Worm (Caenorhabditis elegans) whole organism, young adult: ENCODE data around the gene stg-1.
A peak's percentile ranks its signal among the peaks of the same experiment; 100 is the strongest.

ENCODE experiments used
- C06A6.2 ChIP-seq: fragments of 200-800 bp; sonication (Bioruptor generic); conservative IDR thresholded peaks from 2 replicates; pipeline ENCODE4 v1.3.6; 2022; ENCODE audit warnings: missing genetic modification characterization, missing compliant biosample characterization
- F39B2.1 ChIP-seq: fragments of 200-800 bp; sonication (Bioruptor generic); IDR thresholded peaks from 2 replicates; pipeline ENCODE4 v1.3.6; 2022; ENCODE audit warnings: missing genetic modification reagents, missing genetic modification characterization, missing compliant biosample characterization
- F55B11.4 ChIP-seq: sonication (generic microtip); optimal IDR thresholded peaks from 2 replicates; lab custom pipeline; 2016; ENCODE audit warnings: missing compliant biosample characterization, missing genetic modification characterization, borderline replicate concordance; ENCODE audit not compliant: insufficient read depth
- K11D2.4 ChIP-seq: fragments of 200-800 bp; sonication (Bioruptor generic); IDR thresholded peaks from 2 replicates; pipeline ENCODE4 v1.3.6; 2022; ENCODE audit warnings: missing genetic modification reagents, missing genetic modification characterization, missing compliant biosample characterization
- Y53G8AR.9 ChIP-seq: fragments of 200-800 bp; sonication (Bioruptor generic); conservative IDR thresholded peaks from 2 replicates; pipeline ENCODE4 v1.3.6; 2022; ENCODE audit warnings: missing genetic modification reagents, missing genetic modification characterization, missing compliant biosample characterization
- Y79H2A.3 ChIP-seq: fragments of 200-800 bp; sonication (Bioruptor generic); conservative IDR thresholded peaks from 2 replicates; pipeline ENCODE4 v1.3.6; 2022; ENCODE audit warnings: missing genetic modification reagents, missing genetic modification characterization, missing compliant biosample characterization
- akir-1 ChIP-seq: fragments of 200-800 bp; sonication (Bioruptor generic); optimal IDR thresholded peaks from 2 replicates; lab custom pipeline; 2018; ENCODE audit warnings: mild to moderate bottlenecking, missing genetic modification characterization, moderate library complexity, missing compliant biosample characterization
- ama-1 ChIP-seq, 3 experiments: fragments of 150-350 bp in 1 of 3; sonication (generic microtip) in 2 of 3; optimal IDR thresholded peaks; 2 replicates each; lab custom pipeline; 2014 to 2018; ENCODE audit warnings: missing biosample characterization in 2 of 3, missing genetic modification characterization in 2 of 3, missing genetic modification reagents in 2 of 3
- atf-7 ChIP-seq: sonication (generic microtip); optimal IDR thresholded peaks from 2 replicates; lab custom pipeline; 2017; ENCODE audit warnings: mild to moderate bottlenecking, missing genetic modification characterization, missing compliant biosample characterization
- attf-5 ChIP-seq: fragments of 200-800 bp; sonication (Bioruptor generic); optimal IDR thresholded peaks from 2 replicates; lab custom pipeline; 2018; ENCODE audit warnings: mild to moderate bottlenecking, missing genetic modification characterization, missing compliant biosample characterization
- bed-1 ChIP-seq: fragments of 200-800 bp; sonication (Bioruptor generic); IDR thresholded peaks from 2 replicates; pipeline ENCODE4 v1.3.6; 2022; ENCODE audit warnings: missing genetic modification reagents, missing genetic modification characterization, missing compliant biosample characterization
- bed-2 ChIP-seq: fragments of 200-800 bp; sonication (Bioruptor generic); IDR thresholded peaks from 2 replicates; pipeline ENCODE4 v1.3.6; 2022; ENCODE audit warnings: missing genetic modification reagents, missing genetic modification characterization, missing compliant biosample characterization
- cebp-1 ChIP-seq, 2 experiments: fragments of 200-800 bp in 1 of 2; sonication (Bioruptor generic) in 1 of 2; sonication (generic microtip) in 1 of 2; IDR thresholded peaks in 1 of 2; optimal IDR thresholded peaks in 1 of 2; 2 replicates each; pipeline versions ENCODE4 v1.3.6 to Lab custom; 2017 to 2022; ENCODE audit warnings: missing compliant biosample characterization in 2 of 2, missing genetic modification characterization in 2 of 2, mild to moderate bottlenecking in 1 of 2, missing genetic modification reagents in 1 of 2, moderate library complexity in 1 of 2
- cebp-2 ChIP-seq: fragments of 200-800 bp; sonication (Bioruptor generic); IDR thresholded peaks from 2 replicates; pipeline ENCODE4 v1.3.6; 2022; ENCODE audit warnings: missing genetic modification characterization, missing compliant biosample characterization
- ceh-100 ChIP-seq: fragments of 200-800 bp; sonication (Bioruptor generic); IDR thresholded peaks from 2 replicates; pipeline ENCODE4 v1.3.6; 2022; ENCODE audit warnings: missing genetic modification reagents, missing genetic modification characterization, missing compliant biosample characterization
- ceh-40 ChIP-seq: fragments of 200-800 bp; sonication (Bioruptor generic); IDR thresholded peaks from 2 replicates; pipeline ENCODE4 v1.3.6; 2022; ENCODE audit warnings: missing genetic modification characterization, missing compliant biosample characterization
- ceh-58 ChIP-seq: fragments of 200-800 bp; sonication (Bioruptor generic); IDR thresholded peaks from 2 replicates; pipeline ENCODE4 v1.3.6; 2022; ENCODE audit warnings: missing genetic modification characterization, missing compliant biosample characterization
- chd-7 ChIP-seq: sonication (generic microtip); optimal IDR thresholded peaks from 2 replicates; lab custom pipeline; 2016; ENCODE audit warnings: mild to moderate bottlenecking, missing genetic modification characterization, moderate library complexity, missing compliant biosample characterization
- dpl-1 ChIP-seq: fragments of 150-350 bp; optimal IDR thresholded peaks from 2 replicates; lab custom pipeline; 2014; ENCODE audit warnings: missing biosample characterization, missing genetic modification reagents, missing genetic modification characterization
- efl-1 ChIP-seq: fragments of 150-350 bp; optimal IDR thresholded peaks from 2 replicates; lab custom pipeline; 2014; ENCODE audit warnings: missing biosample characterization, missing genetic modification reagents, missing genetic modification characterization
- egl-18 ChIP-seq: fragments of 200-800 bp; sonication (Bioruptor generic); IDR thresholded peaks from 2 replicates; pipeline ENCODE4 v1.3.6; 2022; ENCODE audit warnings: missing genetic modification reagents, missing genetic modification characterization, missing compliant biosample characterization
- ets-4 ChIP-seq: fragments of 200-800 bp; sonication (Bioruptor generic); optimal IDR thresholded peaks from 2 replicates; lab custom pipeline; 2018; ENCODE audit warnings: mild to moderate bottlenecking, missing genetic modification characterization, missing compliant biosample characterization
- him-1 ChIP-seq: sonication (generic microtip); optimal IDR thresholded peaks from 2 replicates; lab custom pipeline; 2016; ENCODE audit warnings: missing genotype, missing genetic modification reagents, missing genetic modification characterization, missing compliant biosample characterization
- hlh-12 ChIP-seq: sonication (generic microtip); optimal IDR thresholded peaks from 2 replicates; lab custom pipeline; 2016; ENCODE audit warnings: missing genetic modification characterization, missing compliant biosample characterization
- hlh-26 ChIP-seq: fragments of 200-800 bp; sonication (Bioruptor generic); conservative IDR thresholded peaks from 2 replicates; pipeline ENCODE4 v1.3.6; 2022; ENCODE audit warnings: missing genetic modification reagents, missing genetic modification characterization, missing compliant biosample characterization
- hmg-20 ChIP-seq: fragments of 200-800 bp; sonication (Bioruptor generic); IDR thresholded peaks from 2 replicates; pipeline ENCODE4 v1.3.6; 2022; ENCODE audit warnings: missing genetic modification reagents, missing genetic modification characterization, missing compliant biosample characterization
- hrde-1 ChIP-seq: sonication (generic microtip); optimal IDR thresholded peaks from 2 replicates; lab custom pipeline; 2016; ENCODE audit warnings: missing genetic modification characterization, mild to moderate bottlenecking, missing compliant biosample characterization, moderate library complexity, missing genotype, missing genetic modification reagents, borderline replicate concordance
- hsf-1 ChIP-seq: fragments of 200-800 bp; sonication (Bioruptor generic); IDR thresholded peaks from 2 replicates; pipeline ENCODE4 v1.3.6; 2022; ENCODE audit warnings: missing genetic modification reagents, missing genetic modification characterization, missing compliant biosample characterization
- lsl-1 ChIP-seq: fragments of 200-800 bp; sonication (Bioruptor generic); optimal IDR thresholded peaks from 2 replicates; lab custom pipeline; 2018; ENCODE audit warnings: mild to moderate bottlenecking, missing genetic modification characterization, moderate library complexity, missing compliant biosample characterization
- lsy-27 ChIP-seq: sonication (generic microtip); optimal IDR thresholded peaks from 2 replicates; lab custom pipeline; 2017; ENCODE audit warnings: missing genetic modification characterization, mild to moderate bottlenecking, missing compliant biosample characterization, antibody characterized with exemption, missing genotype, borderline replicate concordance; ENCODE audit not compliant: insufficient read depth
- mcd-1 ChIP-seq: fragments of 200-800 bp; sonication (Bioruptor generic); IDR thresholded peaks from 2 replicates; pipeline ENCODE4 v1.3.6; 2022; ENCODE audit warnings: missing genetic modification reagents, missing genetic modification characterization, missing compliant biosample characterization
- nfyb-1 ChIP-seq: fragments of 200-800 bp; sonication (Bioruptor generic); IDR thresholded peaks from 2 replicates; pipeline ENCODE4 v1.3.6; 2022; ENCODE audit warnings: missing genetic modification reagents, missing genetic modification characterization, missing compliant biosample characterization
- nhr-179 ChIP-seq: sonication (generic microtip); optimal IDR thresholded peaks from 2 replicates; lab custom pipeline; 2016; ENCODE audit warnings: mild to moderate bottlenecking, missing genetic modification characterization, missing compliant biosample characterization
- nhr-80 ChIP-seq: sonication (generic microtip); optimal IDR thresholded peaks from 2 replicates; lab custom pipeline; 2016; ENCODE audit warnings: missing genetic modification characterization, missing compliant biosample characterization
- repo-1 ChIP-seq: sonication (generic microtip); optimal IDR thresholded peaks from 2 replicates; lab custom pipeline; 2017; ENCODE audit warnings: mild to moderate bottlenecking, missing genetic modification characterization, missing compliant biosample characterization
- sdz-38 ChIP-seq: sonication (generic microtip); optimal IDR thresholded peaks from 2 replicates; lab custom pipeline; 2016; ENCODE audit warnings: missing genotype, missing genetic modification characterization, missing compliant biosample characterization
- sea-2 ChIP-seq: fragments of 200-800 bp; sonication (Bioruptor generic); IDR thresholded peaks from 2 replicates; pipeline ENCODE4 v1.3.6; 2022; ENCODE audit warnings: missing genetic modification characterization, missing compliant biosample characterization
- snpc-1.1 ChIP-seq: sonication (generic microtip); optimal IDR thresholded peaks from 2 replicates; lab custom pipeline; 2017; ENCODE audit warnings: missing genetic modification characterization, mild to moderate bottlenecking, missing compliant biosample characterization, antibody characterized with exemption, moderate library complexity, missing genotype, missing genetic modification reagents; ENCODE audit not compliant: insufficient read depth
- snpc-3.4 ChIP-seq: sonication (generic microtip); optimal IDR thresholded peaks from 2 replicates; lab custom pipeline; 2017; ENCODE audit warnings: missing genetic modification characterization, mild to moderate bottlenecking, missing compliant biosample characterization, antibody characterized with exemption, moderate library complexity, missing genotype, missing genetic modification reagents
- tbp1 ChIP-seq: fragments of 200-800 bp; sonication (Bioruptor generic); optimal IDR thresholded peaks from 2 replicates; lab custom pipeline; 2018; ENCODE audit warnings: mild to moderate bottlenecking, missing genetic modification characterization, missing compliant biosample characterization
- xnd-1 ChIP-seq: sonication (generic microtip); optimal IDR thresholded peaks from 2 replicates; lab custom pipeline; 2016; ENCODE audit warnings: missing genotype, missing genetic modification reagents, missing genetic modification characterization, missing compliant biosample characterization
- zim-3 ChIP-seq: sonication (generic microtip); optimal IDR thresholded peaks from 2 replicates; lab custom pipeline; 2017; ENCODE audit warnings: mild to moderate bottlenecking, missing genetic modification characterization, moderate library complexity, missing compliant biosample characterization
- ztf-22 ChIP-seq: fragments of 200-800 bp; sonication (Bioruptor generic); optimal IDR thresholded peaks from 2 replicates; lab custom pipeline; 2018; ENCODE audit warnings: mild to moderate bottlenecking, missing genetic modification characterization, moderate library complexity, missing compliant biosample characterization
- ztf-26 ChIP-seq: sonication (generic microtip); optimal IDR thresholded peaks from 2 replicates; lab custom pipeline; 2017; ENCODE audit warnings: missing genetic modification characterization, missing compliant biosample characterization
- ztf-3 ChIP-seq: fragments of 200-800 bp; sonication (Bioruptor generic); optimal IDR thresholded peaks from 2 replicates; lab custom pipeline; 2018; ENCODE audit warnings: mild to moderate bottlenecking, missing genetic modification characterization, missing compliant biosample characterization
- ztf-6 ChIP-seq: fragments of 200-800 bp; sonication (Bioruptor generic); IDR thresholded peaks from 2 replicates; pipeline ENCODE4 v1.3.6; 2022; ENCODE audit warnings: missing genetic modification reagents, missing genetic modification characterization, missing compliant biosample characterization

Gene stg-1

DNA sequence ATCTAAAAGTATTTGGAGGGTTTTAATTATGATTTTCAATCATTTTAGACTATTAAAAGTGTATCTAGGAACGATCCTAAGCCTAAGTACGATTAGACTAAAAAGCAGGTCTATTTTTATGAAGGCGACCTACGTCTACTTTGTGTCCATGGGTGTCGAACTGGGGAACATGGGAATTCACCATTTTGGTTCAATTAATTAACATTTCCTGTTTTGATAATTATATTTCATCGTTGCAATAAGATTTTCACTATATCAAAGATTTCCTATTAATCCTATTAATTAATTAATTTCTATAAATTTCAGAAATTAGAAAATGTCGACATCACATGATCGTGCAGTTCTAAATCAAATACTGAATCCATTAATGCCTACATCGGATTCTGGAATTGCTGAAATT is 30.6 kb downstream of the stg-1 start, which contains the start of gene ttc-36:
Gene ttc-36, plus strand, starts transcription at position 301 of the 400 bp plus-strand sequence.
- TF ChIP-seq ztf-22 = no peak
- no peak for TF ChIP-seq akir-1 (GFP tag; lab: Kevin White, UChicago)
- TF ChIP-seq repo-1 = no peak
- TF ChIP-seq attf-5 (GFP tag; lab: Kevin White, UChicago) = no peak
- no peak for TF ChIP-seq xnd-1 (tag; lab: Kevin White, UChicago)
- TF ChIP-seq bed-1 (GFP tag; lab: Robert Waterston, UW) = no peak
- no peak for TF ChIP-seq atf-7 (tag; lab: Kevin White, UChicago)

DNA sequence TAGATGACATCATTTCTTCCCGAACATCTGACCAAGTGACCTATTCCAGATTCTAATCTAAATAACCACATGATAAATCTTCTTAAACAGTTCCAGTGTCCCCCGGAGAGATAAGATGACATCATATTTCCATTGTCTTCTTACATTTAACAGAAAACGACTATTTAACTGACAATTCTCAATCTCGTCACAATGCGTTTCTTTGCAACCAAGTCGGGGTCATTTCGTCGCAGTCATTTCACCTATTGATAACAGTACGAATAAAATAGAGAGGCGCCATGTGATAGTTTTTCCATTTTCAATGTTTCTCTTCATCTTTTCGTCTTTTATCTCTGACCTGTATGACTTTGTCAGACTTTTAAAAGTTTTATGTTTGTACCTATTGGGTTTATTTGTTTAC is 31.4 kb downstream of the stg-1 start:
- TF ChIP-seq zim-3 (tag; lab: Kevin White, UChicago) (no peak), Y79H2A.3 (GFP tag; lab: Robert Waterston, UW) (no peak), cebp-1 (GFP tag; IDR thresholded peaks at IDR 0.05; lab: Robert Waterston, UW) (no peak), cebp-1 (tag; optimal IDR thresholded peaks at IDR 0.05; lab: Kevin White, UChicago) (peak; percentile 40), xnd-1 (tag; lab: Kevin White, UChicago) (no peak), efl-1 (GFP tag; lab: Kevin White, UChicago) (no peak), ztf-26 (tag; lab: Kevin White, UChicago) (peak; percentile 43), akir-1 (GFP tag; lab: Kevin White, UChicago) (no peak), ceh-100 (GFP tag; lab: Robert Waterston, UW) (no peak), attf-5 (GFP tag; lab: Kevin White, UChicago) (peak; percentile 52), him-1 (no peak), egl-18 (GFP tag; lab: Robert Waterston, UW) (no peak), F39B2.1 (GFP tag; lab: Robert Waterston, UW) (no peak), ceh-58 (no peak), atf-7 (tag; lab: Kevin White, UChicago) (peak; percentile 75), hlh-26 (no peak), tbp1 (GFP tag; lab: Kevin White, UChicago) (peak; percentile 5), snpc-1.1 (tag; lab: Kevin White, UChicago) (no peak), F55B11.4 (tag; lab: Kevin White, UChicago) (no peak), sea-2 (GFP tag; lab: Robert Waterston, UW) (no peak), sdz-38 (no peak), ztf-3 (GFP tag; lab: Kevin White, UChicago) (no peak), hrde-1 (tag; lab: Kevin White, UChicago) (no peak), Y53G8AR.9 (GFP tag; lab: Robert Waterston, UW) (no peak), lsy-27 (tag; lab: Kevin White, UChicago) (no peak), hlh-12 (tag; lab: Kevin White, UChicago) (no peak), hmg-20 (no peak), dpl-1 (GFP tag; lab: Kevin White, UChicago) (no peak), lsl-1 (GFP tag; lab: Kevin White, UChicago) (no peak), ama-1 (optimal IDR thresholded peaks at IDR 0.05; lab: Kevin White, UChicago) (no peak), ama-1 (GFP tag; optimal IDR thresholded peaks at IDR 0.05; lab: Kevin White, UChicago) (no peak), K11D2.4 (no peak), ets-4 (GFP tag; lab: Kevin White, UChicago) (no peak), chd-7 (tag; lab: Kevin White, UChicago) (no peak), nhr-80 (tag; lab: Kevin White, UChicago) (peak; percentile 59), cebp-2 (GFP tag; lab: Robert Waterston, UW) (no peak), hsf-1 (no peak), snpc-3.4 (tag; lab: Kevin White, UChicago) (no peak), ztf-6 (no peak), bed-2 (GFP tag; lab: Robert Waterston, UW) (no peak), ceh-40 (GFP tag; lab: Robert Waterston, UW) (no peak), mcd-1 (GFP tag; lab: Robert Waterston, UW) (no peak), C06A6.2 (GFP tag; lab: Robert Waterston, UW) (0 out of 2 replicates have a peak, but pooled peaks have one; percentile 26), nhr-179 (tag; lab: Kevin White, UChicago) (no peak), nfyb-1 (no peak)
